Worm (Caenorhabditis elegans): ENCODE data around the gene K09A9.8.

K09A9.8 gene

ce11 chrX:15597077-15597476 is at the start of gene K09A9.8:
K09A9.8 (minus strand) TSS chrX:15597177.
- TF ChIP-seq nhr-129 (tag; optimal IDR thresholded peaks at IDR 0.05) (no peak), R02D3.7 (tag; optimal IDR thresholded peaks at IDR 0.05) (no peak), mbf-1 (tag; optimal IDR thresholded peaks at IDR 0.05) (no peak), ZK546.5 (tag; optimal IDR thresholded peaks at IDR 0.05) (no peak), crh-2 (tag; optimal IDR thresholded peaks at IDR 0.05) (no peak), lsy-2 (tag; optimal IDR thresholded peaks at IDR 0.05) (no peak), nhr-25 (tag; optimal IDR thresholded peaks at IDR 0.05) (no peak), ama-1 (optimal IDR thresholded peaks at IDR 0.05) (no peak), F13H6.1 (tag; optimal IDR thresholded peaks at IDR 0.05) (no peak), egl-27 (tag; optimal IDR thresholded peaks at IDR 0.05) (no peak), unc-55 (GFP tag; optimal IDR thresholded peaks at IDR 0.05) (no peak)

DNA sequence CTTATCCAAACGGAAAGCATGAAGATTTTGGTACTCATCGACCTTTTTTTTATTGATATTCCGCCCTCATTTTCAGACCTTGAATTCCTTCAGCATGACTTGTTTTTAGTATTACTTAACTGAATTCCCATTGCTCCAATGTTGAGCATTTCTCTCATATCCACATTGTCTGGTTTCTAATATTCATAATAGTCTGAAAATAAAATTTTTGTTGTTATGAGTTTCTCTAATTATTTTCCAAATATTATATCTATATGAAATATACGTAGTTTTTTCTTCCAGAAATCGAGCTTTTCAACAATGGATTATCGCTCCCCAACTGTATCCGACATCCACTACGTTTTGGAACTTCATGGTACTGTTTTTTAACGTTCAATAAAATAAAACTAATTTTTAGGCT is 45.7 kb upstream of the K09A9.8 start, which contains the start of gene H08J19.1:
H08J19.1 (plus strand) TSS at position 301 of the 400 bp plus-strand sequence.
- TF ChIP-seq nhr-129 (tag; optimal IDR thresholded peaks at IDR 0.05) (no peak), aly-2 (tag; optimal IDR thresholded peaks at IDR 0.05) (no peak), ztf-11 (tag; optimal IDR thresholded peaks at IDR 0.05) (no peak), ZK546.5 (tag; optimal IDR thresholded peaks at IDR 0.05) (no peak), snpc-4 (tag; optimal IDR thresholded peaks at IDR 0.05) (no peak), dmd-4 (tag; optimal IDR thresholded peaks at IDR 0.05) (no peak), lin-13 (GFP tag; optimal IDR thresholded peaks at IDR 0.05) (no peak), R02D3.7 (tag; optimal IDR thresholded peaks at IDR 0.05) (no peak), alr-1 (tag; optimal IDR thresholded peaks at IDR 0.05) (no peak), crh-2 (tag; optimal IDR thresholded peaks at IDR 0.05) (no peak), Y55F3AM.14 (GFP tag; optimal IDR thresholded peaks at IDR 0.05) (no peak), unc-55 (GFP tag; optimal IDR thresholded peaks at IDR 0.05) (no peak), peb-1 (tag; optimal IDR thresholded peaks at IDR 0.05) (no peak), ama-1 (optimal IDR thresholded peaks at IDR 0.05) (no peak)

ce11 chrX:15641380-15641779 is 44.4 kb upstream of the K09A9.8 start:
- no peak for TF ChIP-seq fos-1 (tag; optimal IDR thresholded peaks at IDR 0.05)
- TF ChIP-seq crh-2 (tag; optimal IDR thresholded peaks at IDR 0.05) = no peak
- TF ChIP-seq unc-39 (tag; optimal IDR thresholded peaks at IDR 0.05) = no peak
- TF ChIP-seq zag-1 (tag; optimal IDR thresholded peaks at IDR 0.05) = no peak
- TF ChIP-seq ZK546.5 (tag; optimal IDR thresholded peaks at IDR 0.05) = no peak
- no peak for TF ChIP-seq snpc-4 (tag; optimal IDR thresholded peaks at IDR 0.05)
- no peak for TF ChIP-seq nhr-10 (tag; optimal IDR thresholded peaks at IDR 0.05)
- TF ChIP-seq C34F6.9 (tag; optimal IDR thresholded peaks at IDR 0.05) = no peak
- TF ChIP-seq elt-1 (tag; optimal IDR thresholded peaks at IDR 0.05) = no peak
- no peak for TF ChIP-seq ceh-16 (tag; optimal IDR thresholded peaks at IDR 0.05)
- no peak for TF ChIP-seq egl-27 (tag; optimal IDR thresholded peaks at IDR 0.05)
- TF ChIP-seq lin-39 (tag; optimal IDR thresholded peaks at IDR 0.05) = no peak
- TF ChIP-seq ama-1 (optimal IDR thresholded peaks at IDR 0.05) = no peak
- no peak for TF ChIP-seq R02D3.7 (tag; optimal IDR thresholded peaks at IDR 0.05)
- TF ChIP-seq unc-55 (GFP tag; optimal IDR thresholded peaks at IDR 0.05) = no peak
- TF ChIP-seq sma-9 (GFP tag; optimal IDR thresholded peaks at IDR 0.05) = no peak
- TF ChIP-seq sma-9 (tag; optimal IDR thresholded peaks at IDR 0.05) = no peak
- no peak for TF ChIP-seq skn-1 (tag; optimal IDR thresholded peaks at IDR 0.05)
- TF ChIP-seq mbf-1 (tag; optimal IDR thresholded peaks at IDR 0.05) = no peak

DNA sequence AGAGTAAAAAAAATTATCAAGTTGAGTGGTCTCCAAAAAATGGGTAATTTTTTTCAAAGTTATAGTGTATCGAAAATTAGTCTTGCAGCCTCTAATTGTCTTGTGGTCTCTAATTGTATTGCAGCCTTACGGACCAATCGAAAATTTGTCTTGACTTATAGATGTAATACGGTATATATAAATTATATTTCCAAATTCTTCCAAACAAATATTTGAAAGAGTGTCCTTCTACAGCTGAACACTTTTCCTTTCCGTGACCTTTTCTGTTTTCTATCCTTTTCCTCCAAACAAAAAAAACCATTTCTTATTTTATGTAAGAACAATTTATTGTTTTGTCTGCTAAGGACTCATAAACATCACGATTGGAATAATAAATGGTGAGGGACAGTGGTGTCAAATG is 43.6 kb upstream of the K09A9.8 start, which contains the start of gene K09E9.7:
K09E9.7 (plus strand) TSS at position 301 of the 400 bp plus-strand sequence.
- TF ChIP-seq nhr-10 (tag; optimal IDR thresholded peaks at IDR 0.05) (no peak), ama-1 (optimal IDR thresholded peaks at IDR 0.05) (no peak), lsy-2 (tag; optimal IDR thresholded peaks at IDR 0.05) (no peak), mab-5 (tag; optimal IDR thresholded peaks at IDR 0.05) (no peak), ceh-82 (tag; optimal IDR thresholded peaks at IDR 0.05) (no peak), snpc-4 (tag; optimal IDR thresholded peaks at IDR 0.05) (no peak), elt-1 (tag; optimal IDR thresholded peaks at IDR 0.05) (no peak), peb-1 (tag; optimal IDR thresholded peaks at IDR 0.05) (no peak), fos-1 (tag; optimal IDR thresholded peaks at IDR 0.05) (no peak), lin-13 (GFP tag; optimal IDR thresholded peaks at IDR 0.05) (no peak), blmp-1 (tag; optimal IDR thresholded peaks at IDR 0.05; ENCODE audit: insufficient read depth) (no peak), Y55F3AM.14 (GFP tag; optimal IDR thresholded peaks at IDR 0.05) (no peak), F13H6.1 (tag; optimal IDR thresholded peaks at IDR 0.05) (no peak), sma-3 (GFP tag; optimal IDR thresholded peaks at IDR 0.05) (no peak), nhr-6 (tag; optimal IDR thresholded peaks at IDR 0.05) (no peak)

DNA sequence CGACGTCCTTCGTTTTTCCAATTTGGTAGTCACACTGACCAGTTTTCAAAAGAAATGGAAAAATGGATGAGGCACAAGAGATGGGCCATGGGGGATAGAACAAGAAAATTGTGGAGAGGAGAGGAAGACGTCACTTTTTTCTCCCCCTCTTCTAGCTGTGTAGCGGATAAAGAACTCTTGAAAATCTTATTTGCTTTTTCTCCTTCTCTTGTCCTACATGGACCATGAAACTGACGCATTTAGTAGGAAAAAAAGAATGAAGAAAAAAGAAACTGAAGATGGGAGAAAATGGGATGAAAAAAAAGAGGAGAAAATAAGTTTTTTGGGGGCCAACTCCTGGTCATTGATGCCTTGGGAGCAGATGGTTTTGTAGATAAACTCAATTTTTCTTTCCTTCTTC is 37.0 kb upstream of the K09A9.8 start:
- TF ChIP-seq F13H6.1 (tag; optimal IDR thresholded peaks at IDR 0.05) (peak; percentile 37), nhr-11 (tag; optimal IDR thresholded peaks at IDR 0.05) (no peak), C34F6.9 (tag; optimal IDR thresholded peaks at IDR 0.05) (peak; percentile 47), Y55F3AM.14 (GFP tag; optimal IDR thresholded peaks at IDR 0.05) (no peak), blmp-1 (tag; optimal IDR thresholded peaks at IDR 0.05; ENCODE audit: insufficient read depth) (no peak), nhr-77 (tag; optimal IDR thresholded peaks at IDR 0.05) (no peak), ama-1 (optimal IDR thresholded peaks at IDR 0.05) (no peak), mdl-1 (tag; optimal IDR thresholded peaks at IDR 0.05) (peak in 1 of 2 experiments; percentile 2), dmd-4 (tag; optimal IDR thresholded peaks at IDR 0.05) (no peak), ztf-1 (GFP tag; conservative IDR thresholded peaks at IDR 0.05) (no peak), lsy-2 (tag; optimal IDR thresholded peaks at IDR 0.05) (peak in 1 of 2 experiments; percentile 31), sma-9 (GFP tag; optimal IDR thresholded peaks at IDR 0.05) (peak; percentile 22), sma-9 (tag; optimal IDR thresholded peaks at IDR 0.05) (no peak), zag-1 (tag; optimal IDR thresholded peaks at IDR 0.05) (peak; percentile 70), nhr-129 (tag; optimal IDR thresholded peaks at IDR 0.05) (peak; percentile 21), unc-55 (GFP tag; optimal IDR thresholded peaks at IDR 0.05) (peak; percentile 53), nhr-23 (tag; optimal IDR thresholded peaks at IDR 0.05) (no peak)

All from whole organism, L2 larva.